Fruit fly (Drosophila melanogaster) whole organism, wandering third instar larva: ENCODE data around the gene CG32625.

Experiments
- CG32264 ChIP-seq: fragments of 200-800 bp; sonication (Bioruptor generic); optimal IDR thresholded peaks from 2 replicates; lab custom pipeline; 2016; ENCODE audit warnings: missing biosample characterization, missing genetic modification characterization
- CrebA ChIP-seq: fragments of 200-800 bp; sonication (Bioruptor generic); optimal IDR thresholded peaks from 2 replicates; lab custom pipeline; 2016; ENCODE audit warnings: missing biosample characterization, mild to moderate bottlenecking, missing genetic modification characterization, borderline replicate concordance
- Dfd ChIP-seq: fragments of >200 bp; optimal IDR thresholded peaks from 2 replicates; lab custom pipeline; 2017; ENCODE audit warnings: missing biosample characterization, missing genetic modification characterization
- Dif ChIP-seq: fragments of 200-275, 200-300 bp; sonication (Bioruptor generic); optimal IDR thresholded peaks from 2 replicates; lab custom pipeline; 2018; ENCODE audit warnings: missing biosample characterization, missing genetic modification characterization; ENCODE audit not compliant: partially characterized antibody
- GATAd ChIP-seq: sonication (Bioruptor generic); optimal IDR thresholded peaks from 2 replicates; lab custom pipeline; 2016; ENCODE audit warnings: missing biosample characterization, missing genetic modification characterization
- HLH106 ChIP-seq: fragments of 200-800 bp; optimal IDR thresholded peaks from 3 replicates; lab custom pipeline; 2019; ENCODE audit warnings: missing biosample characterization, mild to moderate bottlenecking, missing genetic modification characterization, moderate library complexity
- Hnf4 ChIP-seq: fragments of 200-800 bp; sonication (Bioruptor generic); optimal IDR thresholded peaks from 2 replicates; lab custom pipeline; 2016; ENCODE audit warnings: missing biosample characterization, mild to moderate bottlenecking, missing genetic modification characterization
- Hr78 ChIP-seq: fragments of >200 bp; optimal IDR thresholded peaks from 2 replicates; lab custom pipeline; 2017; ENCODE audit warnings: missing biosample characterization, missing genetic modification characterization
- Hr83 ChIP-seq: fragments of 200-300 bp; sonication (Bioruptor generic); optimal IDR thresholded peaks from 2 replicates; lab custom pipeline; 2016; ENCODE audit warnings: missing biosample characterization, mild to moderate bottlenecking, missing genetic modification characterization, moderate library complexity; ENCODE audit not compliant: poor library complexity, severe bottlenecking
- Jra ChIP-seq: sonication (Bioruptor generic); optimal IDR thresholded peaks from 2 replicates; lab custom pipeline; 2016; ENCODE audit warnings: missing biosample characterization, missing genetic modification characterization
- Mio ChIP-seq: sonication (Bioruptor generic); optimal IDR thresholded peaks from 2 replicates; lab custom pipeline; 2016; ENCODE audit warnings: missing biosample characterization, missing genetic modification characterization
- OdsH ChIP-seq: fragments of 200-800 bp; sonication (Bioruptor generic); optimal IDR thresholded peaks from 2 replicates; lab custom pipeline; 2016; ENCODE audit warnings: missing biosample characterization, mild to moderate bottlenecking, missing genetic modification characterization
- Rel ChIP-seq, 2 experiments: fragments of 200-800 bp; sonication (Bioruptor generic) in 1 of 2; optimal IDR thresholded peaks; 2 replicates in 1 of 2; 3 replicates in 1 of 2; lab custom pipeline; 2016 to 2019; ENCODE audit warnings: mild to moderate bottlenecking in 2 of 2, missing biosample characterization in 2 of 2, missing genetic modification characterization in 2 of 2, moderate library complexity in 1 of 2
- Sp1 ChIP-seq: fragments of 200-800 bp; sonication (Bioruptor generic); optimal IDR thresholded peaks from 3 replicates; lab custom pipeline; 2019; ENCODE audit warnings: missing biosample characterization, mild to moderate bottlenecking, missing genetic modification characterization, moderate library complexity
- Vsx2 ChIP-seq: fragments of 200-300, 225-300 bp; sonication (Bioruptor generic); optimal IDR thresholded peaks from 2 replicates; lab custom pipeline; 2018; ENCODE audit warnings: missing biosample characterization, missing genetic modification characterization; ENCODE audit not compliant: partially characterized antibody
- brk ChIP-seq: fragments of 200-800 bp; sonication (Bioruptor generic); optimal IDR thresholded peaks from 2 replicates; lab custom pipeline; 2016; ENCODE audit warnings: missing biosample characterization, mild to moderate bottlenecking, missing genetic modification characterization
- dl ChIP-seq, 2 experiments: fragments of 175-275, 200-275 bp in 1 of 2; fragments of 200-275 bp in 1 of 2; sonication (Bioruptor generic); optimal IDR thresholded peaks; lab custom pipeline; 2018; ENCODE audit warnings: mild to moderate bottlenecking in 2 of 2, missing biosample characterization in 2 of 2, missing genetic modification characterization in 2 of 2, moderate library complexity in 2 of 2; ENCODE audit not compliant: partially characterized antibody in 2 of 2, insufficient read depth in 1 of 2
- dmrt93B ChIP-seq: fragments of 200-800 bp; sonication (Bioruptor generic); optimal IDR thresholded peaks from 2 replicates; lab custom pipeline; 2018; ENCODE audit warnings: missing biosample characterization, mild to moderate bottlenecking, missing genetic modification characterization
- dsf ChIP-seq: sonication (Bioruptor generic); optimal IDR thresholded peaks from 2 replicates; lab custom pipeline; 2016; ENCODE audit warnings: missing biosample characterization, missing genetic modification characterization, borderline replicate concordance
- fru ChIP-seq: fragments of 200-800 bp; sonication (Bioruptor generic); optimal IDR thresholded peaks from 3 replicates; lab custom pipeline; 2016; ENCODE audit warnings: missing biosample characterization, mild to moderate bottlenecking, missing genetic modification characterization
- h ChIP-seq: fragments of 200-800 bp; sonication (Bioruptor generic); optimal IDR thresholded peaks from 3 replicates; lab custom pipeline; 2016; ENCODE audit warnings: missing biosample characterization, mild to moderate bottlenecking, missing genetic modification characterization
- jim ChIP-seq: fragments of 175-275, 200-325 bp; sonication (Bioruptor generic); optimal IDR thresholded peaks from 2 replicates; lab custom pipeline; 2016; ENCODE audit warnings: missing biosample characterization, mild to moderate bottlenecking, missing genetic modification characterization
- pan ChIP-seq: fragments of >200 bp; optimal IDR thresholded peaks from 2 replicates; lab custom pipeline; 2017
- psq ChIP-seq: fragments of 200-800 bp; sonication (Bioruptor generic); optimal IDR thresholded peaks from 3 replicates; lab custom pipeline; 2017; ENCODE audit warnings: missing biosample characterization, mild to moderate bottlenecking, missing genetic modification characterization, moderate library complexity
- rgr ChIP-seq: fragments of 200-800 bp; sonication (Bioruptor generic); optimal IDR thresholded peaks from 3 replicates; lab custom pipeline; 2016; ENCODE audit warnings: missing biosample characterization, mild to moderate bottlenecking, missing genetic modification characterization
- sv ChIP-seq: fragments of 200-800 bp; sonication (Bioruptor generic); optimal IDR thresholded peaks from 3 replicates; lab custom pipeline; 2016; ENCODE audit warnings: missing biosample characterization, missing genetic modification characterization
- tai ChIP-seq: sonication (Bioruptor generic); optimal IDR thresholded peaks from 2 replicates; lab custom pipeline; 2016; ENCODE audit warnings: missing biosample characterization, missing genetic modification characterization
- usp ChIP-seq: fragments of >200 bp; optimal IDR thresholded peaks from 2 replicates; lab custom pipeline; 2017; ENCODE audit warnings: missing biosample characterization, missing genetic modification characterization
- woc ChIP-seq: sonication (Bioruptor generic); optimal IDR thresholded peaks from 2 replicates; lab custom pipeline; 2016; ENCODE audit warnings: missing biosample characterization, mild to moderate bottlenecking, missing genetic modification characterization

CG32625 gene

DNA sequence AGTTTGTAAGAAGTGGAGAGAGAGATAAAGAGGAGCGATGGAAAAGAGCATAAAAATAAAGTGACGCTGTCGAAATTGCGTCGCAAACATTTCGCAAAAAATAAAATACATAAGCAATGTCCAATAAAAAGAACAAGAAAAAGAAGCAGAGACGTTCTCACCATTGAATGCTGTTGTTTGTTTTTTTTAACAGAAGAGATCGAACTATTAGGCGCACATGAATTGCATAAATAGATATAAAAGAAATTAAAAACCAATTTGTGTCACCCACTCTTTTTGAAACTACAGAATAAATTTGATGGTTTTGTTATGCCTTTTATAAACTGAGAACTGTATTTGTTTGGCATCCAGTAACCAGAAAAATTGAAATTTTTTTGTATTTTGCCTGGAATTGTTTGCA lies 2.9 kb downstream of the CG32625 start:
- TF ChIP-seq Vsx2 (GFP tag; lab: Kevin White, UChicago) = no peak
- TF ChIP-seq Jra (GFP tag; lab: Kevin White, UChicago) = no peak
- TF ChIP-seq Rel (GFP tag; optimal IDR thresholded peaks at IDR 0.05; lab: Kevin White, UChicago) = no peak
- TF ChIP-seq Rel (tag; optimal IDR thresholded peaks at IDR 0.05; lab: Kevin White, UChicago) = no peak
- no peak for TF ChIP-seq Hr78 (GFP tag; lab: Kevin White, UChicago)
- TF ChIP-seq tai = no peak
- TF ChIP-seq fru = no peak
- TF ChIP-seq rgr (GFP tag; lab: Kevin White, UChicago) = no peak
- no peak for TF ChIP-seq dsf (GFP tag; lab: Kevin White, UChicago)
- no peak for TF ChIP-seq CG32264 (GFP tag; lab: Kevin White, UChicago)
- no peak for TF ChIP-seq Dif (GFP tag; lab: Kevin White, UChicago)
- TF ChIP-seq dl (GFP tag; optimal IDR thresholded peaks at IDR 0.05; lab: Kevin White, UChicago; ENCODE audit: insufficient read depth in 1 of 2, partially characterized antibody in 2 of 2) = no peak
- no peak for TF ChIP-seq dmrt93B (GFP tag; lab: Kevin White, UChicago)
- no peak for TF ChIP-seq OdsH (GFP tag; lab: Kevin White, UChicago)
- TF ChIP-seq pan = no peak
- no peak for TF ChIP-seq Hr83 (GFP tag; lab: Kevin White, UChicago)
- no peak for TF ChIP-seq psq (GFP tag; lab: Kevin White, UChicago)
- TF ChIP-seq h (GFP tag; lab: Kevin White, UChicago) = no peak
- no peak for TF ChIP-seq woc
- TF ChIP-seq GATAd = no peak

DNA sequence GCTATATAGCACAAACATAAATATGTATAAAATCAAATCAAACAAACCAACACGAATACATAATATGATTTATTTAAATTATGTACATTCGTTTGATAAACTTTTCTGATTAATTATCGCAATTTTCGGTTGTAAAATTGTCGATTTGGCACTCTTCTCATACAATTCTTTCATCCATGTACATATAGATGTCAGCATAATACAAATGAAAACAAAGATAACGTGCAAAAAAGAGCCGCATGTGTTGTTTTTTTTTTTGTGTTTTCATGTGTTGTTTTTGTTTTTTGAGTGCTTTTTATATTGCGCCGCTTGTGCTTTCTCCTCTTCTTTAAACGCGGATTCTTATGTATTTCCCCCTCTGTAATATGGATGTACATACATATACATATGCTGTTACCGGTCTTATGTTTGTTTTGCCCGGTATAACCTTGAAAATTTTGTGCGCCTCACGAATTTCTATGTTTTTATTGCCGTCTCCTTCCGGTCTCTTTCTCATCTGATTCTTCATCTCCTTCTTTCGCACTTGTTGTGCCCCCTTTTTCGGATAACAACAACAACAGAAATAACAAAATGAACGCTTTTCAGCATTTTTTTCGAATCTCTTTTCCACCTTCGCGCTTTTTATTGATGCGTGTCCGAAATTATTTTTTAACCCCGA lies 3.4 kb downstream of the CG32625 start:
- TF ChIP-seq dl (GFP tag; optimal IDR thresholded peaks at IDR 0.05; lab: Kevin White, UChicago; ENCODE audit: insufficient read depth in 1 of 2, partially characterized antibody in 2 of 2) (no peak), Hr78 (GFP tag; lab: Kevin White, UChicago) (no peak), CrebA (peak; percentile 29), Dif (GFP tag; lab: Kevin White, UChicago) (no peak), brk (GFP tag; lab: Kevin White, UChicago) (no peak), Sp1 (GFP tag; lab: Kevin White, UChicago) (no peak), Rel (GFP tag; optimal IDR thresholded peaks at IDR 0.05; lab: Kevin White, UChicago) (no peak), Rel (tag; optimal IDR thresholded peaks at IDR 0.05; lab: Kevin White, UChicago) (peak; percentile 78), Vsx2 (GFP tag; lab: Kevin White, UChicago) (no peak), Dfd (GFP tag; lab: Kevin White, UChicago) (no peak), GATAd (no peak), h (GFP tag; lab: Kevin White, UChicago) (no peak), sv (GFP tag; lab: Kevin White, UChicago) (no peak), tai (no peak), OdsH (GFP tag; lab: Kevin White, UChicago) (no peak), dsf (GFP tag; lab: Kevin White, UChicago) (no peak), jim (GFP tag; lab: Kevin White, UChicago) (no peak), psq (GFP tag; lab: Kevin White, UChicago) (peak; percentile 94)

DNA sequence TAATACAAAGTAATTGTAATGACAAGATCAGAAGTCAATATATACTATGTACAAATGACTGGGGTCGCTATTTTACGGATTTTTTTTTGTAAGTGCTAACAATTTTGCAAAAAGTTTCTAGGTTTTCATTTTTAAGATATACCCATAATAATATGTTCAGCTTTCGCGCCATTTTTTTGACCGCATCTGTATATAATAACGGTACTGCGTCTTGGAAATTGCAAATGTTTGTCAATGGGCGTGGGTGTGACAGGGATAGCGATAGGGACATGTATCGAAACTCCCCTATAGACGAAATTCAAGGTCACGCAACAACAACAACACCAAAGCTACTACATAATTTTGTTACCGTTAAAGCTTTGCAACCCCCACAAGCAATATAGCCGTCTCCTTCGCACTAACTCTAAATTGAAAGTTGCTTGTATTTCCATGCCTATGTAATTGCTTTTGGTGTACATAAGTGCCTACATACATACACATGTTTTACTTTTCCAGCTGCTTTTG lies 4.0 kb downstream of the CG32625 start:
- no peak for TF ChIP-seq Mio (GFP tag; lab: Kevin White, UChicago)
- no peak for TF ChIP-seq Dif (GFP tag; lab: Kevin White, UChicago)
- TF ChIP-seq Dfd (GFP tag; lab: Kevin White, UChicago) = no peak
- TF ChIP-seq dsf (GFP tag; lab: Kevin White, UChicago) = no peak
- no peak for TF ChIP-seq Sp1 (GFP tag; lab: Kevin White, UChicago)
- no peak for TF ChIP-seq jim (GFP tag; lab: Kevin White, UChicago)
- TF ChIP-seq GATAd = no peak
- TF ChIP-seq Hr83 (GFP tag; lab: Kevin White, UChicago) = no peak
- no peak for TF ChIP-seq HLH106 (tag; lab: Kevin White, UChicago)
- no peak for TF ChIP-seq pan
- no peak for TF ChIP-seq OdsH (GFP tag; lab: Kevin White, UChicago)
- no peak for TF ChIP-seq sv (GFP tag; lab: Kevin White, UChicago)
- no peak for TF ChIP-seq usp (GFP tag; lab: Kevin White, UChicago)
- TF ChIP-seq CrebA = no peak
- no peak for TF ChIP-seq Vsx2 (GFP tag; lab: Kevin White, UChicago)
- no peak for TF ChIP-seq Hnf4 (GFP tag; lab: Kevin White, UChicago)
- TF ChIP-seq dmrt93B (GFP tag; lab: Kevin White, UChicago) = no peak
- TF ChIP-seq, all 38 proteins: peak for 0
